Fruit fly (Drosophila melanogaster) whole organism, adult: ENCODE data around the gene CG12811.

ENCODE experiments used
- CG11617 ChIP-seq: fragments of 200-800 bp; sonication (Bioruptor generic); optimal IDR thresholded peaks from 2 replicates; lab custom pipeline; 2017; ENCODE audit warnings: mild to moderate bottlenecking, missing biosample characterization, missing genetic modification reagents, missing genetic modification characterization
- CG12768 ChIP-seq: fragments of 200-800 bp; sonication (Bioruptor generic); optimal IDR thresholded peaks from 2 replicates; lab custom pipeline; 2017; ENCODE audit warnings: missing biosample characterization, missing genetic modification characterization, mild to moderate bottlenecking, moderate library complexity, missing genetic modification reagents
- CG14711 ChIP-seq: fragments of 200-800 bp; sonication (Bioruptor generic); optimal IDR thresholded peaks from 2 replicates; lab custom pipeline; 2018; ENCODE audit warnings: missing biosample characterization, mild to moderate bottlenecking, missing genetic modification characterization, moderate library complexity
- CG33017 ChIP-seq: fragments of 200-800 bp; sonication (Bioruptor generic); optimal IDR thresholded peaks from 2 replicates; lab custom pipeline; 2018; ENCODE audit warnings: missing biosample characterization, mild to moderate bottlenecking, missing genetic modification characterization, moderate library complexity
- CG5204 ChIP-seq: fragments of 200-800 bp; sonication (Bioruptor generic); optimal IDR thresholded peaks from 2 replicates; lab custom pipeline; 2016; ENCODE audit warnings: missing biosample characterization, missing genetic modification characterization
- CG7101 ChIP-seq: fragments of 200-800 bp; sonication (Bioruptor generic); optimal IDR thresholded peaks from 2 replicates; lab custom pipeline; 2018; ENCODE audit warnings: missing biosample characterization, mild to moderate bottlenecking, missing genetic modification characterization, moderate library complexity
- Hr96 ChIP-seq: fragments of 200-800 bp; sonication (Bioruptor generic); optimal IDR thresholded peaks from 2 replicates; lab custom pipeline; 2016; ENCODE audit warnings: missing biosample characterization, missing genetic modification characterization
- Mnt ChIP-seq: fragments of 200-800 bp; sonication (Bioruptor generic); optimal IDR thresholded peaks from 2 replicates; lab custom pipeline; 2016; ENCODE audit warnings: missing biosample characterization, mild to moderate bottlenecking, missing genetic modification characterization
- cic ChIP-seq: fragments of 200-800 bp; sonication (Bioruptor generic); optimal IDR thresholded peaks from 2 replicates; lab custom pipeline; 2017; ENCODE audit warnings: missing biosample characterization, mild to moderate bottlenecking, missing genetic modification characterization, moderate library complexity
- cnc ChIP-seq, 2 experiments: fragments of >200 bp; optimal IDR thresholded peaks; 2 replicates each; lab custom pipeline; 2017
- kay ChIP-seq: fragments of 200-800 bp; sonication (Bioruptor generic); peaks from one replicate; lab custom pipeline; 2016; ENCODE audit warnings: missing biosample characterization, missing genetic modification characterization, borderline replicate concordance
- ovo ChIP-seq: fragments of 200-800 bp; sonication (Bioruptor generic); optimal IDR thresholded peaks from 2 replicates; lab custom pipeline; 2016; ENCODE audit warnings: missing biosample characterization, missing genetic modification characterization
- pad ChIP-seq: fragments of 200-800 bp; sonication (Bioruptor generic); optimal IDR thresholded peaks from 3 replicates; lab custom pipeline; 2017; ENCODE audit warnings: missing biosample characterization, missing genetic modification characterization, mild to moderate bottlenecking, moderate library complexity, missing genetic modification reagents
- tj ChIP-seq: fragments of 200-800 bp; sonication (Bioruptor generic); optimal IDR thresholded peaks from 3 replicates; lab custom pipeline; 2017; ENCODE audit warnings: missing biosample characterization, mild to moderate bottlenecking, missing genetic modification characterization, moderate library complexity

dm6 chr3R:10048842-10049527, 388 bp upstream of the CG12811 start, which contains the start of gene ohgt:
- TF ChIP-seq cic (GFP tag; lab: Kevin White, UChicago) (no peak), tj (GFP tag; lab: Kevin White, UChicago) (no peak), CG11617 (GFP tag; lab: Kevin White, UChicago) (peak; percentile 20), CG33017 (no peak), CG12768 (GFP tag; lab: Kevin White, UChicago) (peak; percentile 10), ovo (peak; percentile 7), Hr96 (GFP tag; lab: Kevin White, UChicago) (no peak), CG7101 (tag; lab: Kevin White, UChicago) (no peak), CG14711 (tag; lab: Kevin White, UChicago) (no peak), CG5204 (no peak), cnc (optimal IDR thresholded peaks at IDR 0.05; lab: Kevin White, UChicago) (no peak), kay (GFP tag; lab: Kevin White, UChicago) (no peak), Mnt (peak; percentile 23), pad (GFP tag; lab: Kevin White, UChicago) (no peak)
